Worm (Caenorhabditis elegans): Measurements from ENCODE around the gene lea-1.

- no peak for TF ChIP-seq lsy-2 (tag; optimal IDR thresholded peaks at IDR 0.05)
- TF ChIP-seq ztf-11 (tag; optimal IDR thresholded peaks at IDR 0.05), result no peak
- TF ChIP-seq sdz-12 (GFP tag; optimal IDR thresholded peaks at IDR 0.05), result no peak
- no peak for TF ChIP-seq F37D6.2 (tag; optimal IDR thresholded peaks at IDR 0.05)
- TF ChIP-seq attf-4 (tag; optimal IDR thresholded peaks at IDR 0.05), result no peak
- no peak for TF ChIP-seq jun-1 (tag; optimal IDR thresholded peaks at IDR 0.05)
- no peak for TF ChIP-seq lin-15B (tag; optimal IDR thresholded peaks at IDR 0.05)
- TF ChIP-seq lin-13 (GFP tag; optimal IDR thresholded peaks at IDR 0.05), result no peak
- no peak for TF ChIP-seq fkh-10 (GFP tag; optimal IDR thresholded peaks at IDR 0.05)
- TF ChIP-seq daf-12 (tag; optimal IDR thresholded peaks at IDR 0.05), result no peak
These were observed 29.2 kb upstream of the lea-1 start, which contains the start of gene C27H6.9 for ce11 chrV:9982568-9982967.

Data from whole organism, L4 larva.